Worm (Caenorhabditis elegans) whole organism, L1 larva: Measurements from ENCODE around the gene nhr-135.

Experiments used
- C34B4.2 ChIP-seq: sonication (generic microtip); optimal IDR thresholded peaks from 2 replicates; lab custom pipeline; 2017; ENCODE audit warnings: mild to moderate bottlenecking, missing genetic modification characterization, missing compliant biosample characterization
- aha-1 ChIP-seq: fragments of 150-350 bp; optimal IDR thresholded peaks from 2 replicates; lab custom pipeline; 2014; ENCODE audit warnings: missing biosample characterization, missing genetic modification characterization
- alr-1 ChIP-seq: fragments of 200-800 bp; sonication (Bioruptor generic); optimal IDR thresholded peaks from 2 replicates; lab custom pipeline; 2018; ENCODE audit warnings: borderline replicate concordance, mild to moderate bottlenecking, missing genetic modification characterization, missing compliant biosample characterization
- aly-2 ChIP-seq: fragments of 150-350 bp; optimal IDR thresholded peaks from 2 replicates; lab custom pipeline; 2014; ENCODE audit warnings: missing biosample characterization, missing genetic modification characterization
- ama-1 ChIP-seq: fragments of 150-350 bp; optimal IDR thresholded peaks from 2 replicates; lab custom pipeline; 2014
- blmp-1 ChIP-seq: fragments of 150-350 bp; optimal IDR thresholded peaks from 2 replicates; lab custom pipeline; 2014; ENCODE audit warnings: missing biosample characterization, missing genetic modification characterization
- ceh-88 ChIP-seq: fragments of 200-800 bp; sonication (Bioruptor generic); IDR thresholded peaks from 2 replicates; pipeline ENCODE4 v1.3.6; 2022; ENCODE audit warnings: missing genetic modification characterization, missing compliant biosample characterization
- ceh-90 ChIP-seq: sonication (generic microtip); optimal IDR thresholded peaks from 2 replicates; lab custom pipeline; 2016; ENCODE audit warnings: missing genetic modification characterization, missing compliant biosample characterization
- ces-1 ChIP-seq: fragments of 150-350 bp; optimal IDR thresholded peaks from 2 replicates; lab custom pipeline; 2014; ENCODE audit warnings: missing biosample characterization, missing genetic modification reagents, missing genetic modification characterization
- dpl-1 ChIP-seq, 3 experiments: fragments of 150-350 bp in 2 of 3; sonication (generic microtip) in 1 of 3; optimal IDR thresholded peaks; 2 replicates each; lab custom pipeline; 2014 to 2017; ENCODE audit warnings: missing biosample characterization in 3 of 3, missing genetic modification characterization in 3 of 3, missing genetic modification reagents in 3 of 3
- dsc-1 ChIP-seq: sonication (generic microtip); optimal IDR thresholded peaks from 2 replicates; lab custom pipeline; 2016; ENCODE audit warnings: mild to moderate bottlenecking, missing genetic modification characterization, missing compliant biosample characterization
- egl-13 ChIP-seq: sonication (generic microtip); optimal IDR thresholded peaks from 2 replicates; lab custom pipeline; 2016; ENCODE audit warnings: missing genotype, missing genetic modification reagents, missing genetic modification characterization, missing compliant biosample characterization
- egl-27 ChIP-seq, 2 experiments: fragments of 150-350 bp in 1 of 2; sonication (generic microtip); optimal IDR thresholded peaks; 3 replicates each; lab custom pipeline; 2017 to 2018; ENCODE audit warnings: missing biosample characterization in 2 of 2, missing genetic modification characterization in 2 of 2, missing genetic modification reagents in 2 of 2
- elt-3 ChIP-seq, 6 experiments: fragments of 150-350 bp in 1 of 6; sonication (generic microtip); optimal IDR thresholded peaks; 2 replicates each; lab custom pipeline; 2017 to 2018; ENCODE audit warnings: missing biosample characterization in 6 of 6, missing genetic modification characterization in 6 of 6, inconsistent platforms in 1 of 6
- fkh-4 ChIP-seq: sonication (generic microtip); optimal IDR thresholded peaks from 2 replicates; lab custom pipeline; 2016; ENCODE audit warnings: missing compliant biosample characterization, missing genetic modification characterization, borderline replicate concordance
- fkh-8 ChIP-seq: sonication (generic microtip); optimal IDR thresholded peaks from 2 replicates; lab custom pipeline; 2016; ENCODE audit warnings: mild to moderate bottlenecking, missing genetic modification characterization, missing compliant biosample characterization
- grh-1 ChIP-seq: fragments of 200-800 bp; sonication (Bioruptor generic); IDR thresholded peaks from 2 replicates; pipeline ENCODE4 v1.3.6; 2022; ENCODE audit warnings: missing genetic modification reagents, missing genetic modification characterization, missing compliant biosample characterization
- hlh-17 ChIP-seq: fragments of 200-800 bp; sonication (Bioruptor generic); optimal IDR thresholded peaks from 2 replicates; lab custom pipeline; 2018; ENCODE audit warnings: missing genetic modification characterization, mild to moderate bottlenecking, missing compliant biosample characterization, moderate library complexity, borderline replicate concordance
- hpl-2 ChIP-seq: fragments of 150-350 bp; optimal IDR thresholded peaks from 2 replicates; lab custom pipeline; 2014; ENCODE audit warnings: missing biosample characterization, missing genetic modification reagents, missing genetic modification characterization
- irx-1 ChIP-seq: sonication (generic microtip); optimal IDR thresholded peaks from 2 replicates; lab custom pipeline; 2016; ENCODE audit warnings: missing genetic modification characterization, missing compliant biosample characterization
- jun-1 ChIP-seq: fragments of 150-350 bp; optimal IDR thresholded peaks from 2 replicates; lab custom pipeline; 2014; ENCODE audit warnings: missing biosample characterization, missing genetic modification reagents, missing genetic modification characterization
- lin-14 ChIP-seq: fragments of 200-800 bp; sonication (Bioruptor generic); optimal IDR thresholded peaks from 2 replicates; lab custom pipeline; 2018; ENCODE audit warnings: mild to moderate bottlenecking, missing genetic modification characterization, moderate library complexity, missing compliant biosample characterization
- lin-35 ChIP-seq, 2 experiments: fragments of 150-350 bp; optimal IDR thresholded peaks; 2 replicates each; lab custom pipeline; 2014; ENCODE audit warnings: missing biosample characterization in 2 of 2, missing genetic modification characterization in 2 of 2, missing genetic modification reagents in 2 of 2
- lir-3 ChIP-seq: sonication (generic microtip); optimal IDR thresholded peaks from 2 replicates; lab custom pipeline; 2016; ENCODE audit warnings: mild to moderate bottlenecking, missing genetic modification characterization, moderate library complexity, missing compliant biosample characterization; ENCODE audit not compliant: poor library complexity
- mdl-1 ChIP-seq, 2 experiments: fragments of 150-350 bp; optimal IDR thresholded peaks; 2 replicates each; lab custom pipeline; 2014 to 2017; ENCODE audit warnings: missing biosample characterization in 2 of 2, missing genetic modification characterization in 2 of 2, inconsistent platforms in 1 of 2
- mef-2 ChIP-seq: fragments of 150-350 bp; optimal IDR thresholded peaks from 2 replicates; lab custom pipeline; 2014; ENCODE audit warnings: missing biosample characterization, missing genetic modification characterization
- nhr-19 ChIP-seq: fragments of 200-800 bp; sonication (Bioruptor generic); conservative IDR thresholded peaks from 2 replicates; pipeline ENCODE4 v1.3.6; 2022; ENCODE audit warnings: missing genetic modification characterization, missing compliant biosample characterization
- nhr-20 ChIP-seq: sonication (generic microtip); optimal IDR thresholded peaks from 2 replicates; lab custom pipeline; 2016; ENCODE audit warnings: mild to moderate bottlenecking, missing genetic modification characterization, missing compliant biosample characterization
- nhr-47 ChIP-seq: sonication (generic microtip); optimal IDR thresholded peaks from 2 replicates; lab custom pipeline; 2016; ENCODE audit warnings: mild to moderate bottlenecking, missing genetic modification characterization, moderate library complexity, missing compliant biosample characterization
- nhr-85 ChIP-seq: sonication (generic microtip); peaks from one replicate; lab custom pipeline; 2016; ENCODE audit warnings: missing genetic modification characterization, inconsistent platforms, missing compliant biosample characterization
- nhr-90 ChIP-seq: sonication (generic microtip); optimal IDR thresholded peaks from 2 replicates; lab custom pipeline; 2016; ENCODE audit warnings: mild to moderate bottlenecking, missing genetic modification characterization, missing compliant biosample characterization; ENCODE audit not compliant: poor library complexity
- pag-3 ChIP-seq: sonication (generic microtip); optimal IDR thresholded peaks from 2 replicates; lab custom pipeline; 2017; ENCODE audit warnings: missing genetic modification characterization, mild to moderate bottlenecking, missing compliant biosample characterization, antibody characterized with exemption, borderline replicate concordance; ENCODE audit not compliant: insufficient read depth
- pax-3 ChIP-seq: fragments of 200-800 bp; sonication (Bioruptor generic); optimal IDR thresholded peaks from 2 replicates; lab custom pipeline; 2018; ENCODE audit warnings: mild to moderate bottlenecking, missing genetic modification characterization, moderate library complexity, missing compliant biosample characterization
- rnt-1 ChIP-seq: sonication (generic microtip); optimal IDR thresholded peaks from 2 replicates; lab custom pipeline; 2016; ENCODE audit warnings: mild to moderate bottlenecking, missing genetic modification characterization, moderate library complexity, missing compliant biosample characterization
- snpc-4 ChIP-seq: fragments of 150-350 bp; optimal IDR thresholded peaks from 2 replicates; lab custom pipeline; 2014; ENCODE audit warnings: missing biosample characterization, missing genetic modification characterization
- sox-4 ChIP-seq: sonication (generic microtip); optimal IDR thresholded peaks from 2 replicates; lab custom pipeline; 2016; ENCODE audit warnings: missing genetic modification characterization, missing compliant biosample characterization
- sup-37 ChIP-seq: fragments of 200-800 bp; sonication (Bioruptor generic); optimal IDR thresholded peaks from 2 replicates; lab custom pipeline; 2018; ENCODE audit warnings: mild to moderate bottlenecking, missing genetic modification characterization, missing compliant biosample characterization
- swsn-7 ChIP-seq: sonication (generic microtip); optimal IDR thresholded peaks from 2 replicates; lab custom pipeline; 2016; ENCODE audit warnings: missing genetic modification characterization, missing compliant biosample characterization
- tbx-2 ChIP-seq: sonication (generic microtip); optimal IDR thresholded peaks from 2 replicates; lab custom pipeline; 2016; ENCODE audit warnings: missing genetic modification characterization, missing compliant biosample characterization
- unc-30 ChIP-seq: sonication (generic microtip); optimal IDR thresholded peaks from 2 replicates; lab custom pipeline; 2017; ENCODE audit warnings: missing biosample characterization, missing genetic modification characterization
- unc-62 ChIP-seq: fragments of 150-350 bp; optimal IDR thresholded peaks from 2 replicates; lab custom pipeline; 2014; ENCODE audit warnings: missing biosample characterization, missing genetic modification reagents, missing genetic modification characterization
- unc-98 ChIP-seq: fragments of 200-800 bp; sonication (Bioruptor generic); IDR thresholded peaks from 2 replicates; pipeline ENCODE4 v1.3.6; 2022; ENCODE audit warnings: missing genetic modification characterization, missing compliant biosample characterization
- zip-4 ChIP-seq: fragments of 200-800 bp; sonication (Bioruptor generic); optimal IDR thresholded peaks from 2 replicates; lab custom pipeline; 2018; ENCODE audit warnings: mild to moderate bottlenecking, missing genetic modification characterization, moderate library complexity, missing compliant biosample characterization
- ztf-11 ChIP-seq, 2 experiments: sonication (generic microtip); optimal IDR thresholded peaks; 2 replicates each; lab custom pipeline; 2016 to 2017; ENCODE audit warnings: missing genetic modification characterization in 2 of 2, missing biosample characterization in 1 of 2, missing compliant biosample characterization in 1 of 2

Gene nhr-135

ce11 chrV:7089217-7089616 lies 4.4 kb downstream of the nhr-135 start (continued):
- TF ChIP-seq hlh-17 (GFP tag; lab: Kevin White, UChicago), result no peak
- TF ChIP-seq swsn-7 (tag; lab: Kevin White, UChicago), result no peak
- peak; percentile 44 for TF ChIP-seq lir-3 (tag; lab: Kevin White, UChicago)
- TF ChIP-seq egl-27 (tag; optimal IDR thresholded peaks at IDR 0.05; lab: Kevin White, UChicago), result no peak
- peak; percentile 67 for TF ChIP-seq tbx-2 (tag; lab: Kevin White, UChicago)
- no peak for TF ChIP-seq aly-2
- peak; percentile 97 for TF ChIP-seq nhr-85 (tag; lab: Kevin White, UChicago)
- no peak for TF ChIP-seq ceh-90 (tag; lab: Kevin White, UChicago)
- TF ChIP-seq fkh-4 (tag; lab: Kevin White, UChicago), result no peak
- TF ChIP-seq mdl-1 (tag; optimal IDR thresholded peaks at IDR 0.05; lab: Kevin White, UChicago), result peak in 1 of 2 experiments; percentile 72
- no peak for TF ChIP-seq unc-62 (GFP tag; lab: Kevin White, UChicago)

- TF ChIP-seq fkh-8 (tag; lab: Kevin White, UChicago), result no peak
- TF ChIP-seq unc-98 (GFP tag; lab: Robert Waterston, UW), result no peak
- TF ChIP-seq fkh-4 (tag; lab: Kevin White, UChicago), result no peak
- no peak for TF ChIP-seq rnt-1
- no peak for TF ChIP-seq pag-3
These were observed 6.2 kb downstream of the nhr-135 start for ce11 chrV:7087340-7087739.

- TF ChIP-seq lin-14 (GFP tag; lab: Kevin White, UChicago) (peak; percentile 56), irx-1 (tag; lab: Kevin White, UChicago) (no peak), dpl-1 (GFP tag; optimal IDR thresholded peaks at IDR 0.05; lab: Kevin White, UChicago) (peak in 1 of 3 experiments; percentile 1), sup-37 (no peak), ceh-88 (GFP tag; lab: Robert Waterston, UW) (no peak), nhr-20 (tag; lab: Kevin White, UChicago) (peak; percentile 32), mef-2 (tag; lab: Kevin White, UChicago) (no peak), aha-1 (tag; lab: Kevin White, UChicago) (no peak), ztf-11 (tag; optimal IDR thresholded peaks at IDR 0.05; lab: Kevin White, UChicago) (no peak), snpc-4 (tag; lab: Kevin White, UChicago) (no peak), C34B4.2 (tag; lab: Kevin White, UChicago) (no peak), dsc-1 (tag; lab: Kevin White, UChicago) (no peak), elt-3 (tag; optimal IDR thresholded peaks at IDR 0.05; lab: Kevin White, UChicago) (peak in 1 of 6 experiments; percentile 43), rnt-1 (peak; percentile 28), blmp-1 (tag; lab: Kevin White, UChicago) (peak; percentile 79), zip-4 (GFP tag; lab: Kevin White, UChicago) (no peak), ces-1 (GFP tag; lab: Kevin White, UChicago) (no peak), alr-1 (tag; lab: Kevin White, UChicago) (no peak)
These were observed 8.0 kb downstream of the nhr-135 start, which contains the start of gene VC5.2 for ce11 chrV:7085518-7086104. Gene VC5.2, plus strand, starts transcription at chrV:7085956.

- TF ChIP-seq dpl-1 (GFP tag; optimal IDR thresholded peaks at IDR 0.05; lab: Kevin White, UChicago), result peak; percentile 86 to 94 (median 90)
- no peak for TF ChIP-seq egl-27 (tag; optimal IDR thresholded peaks at IDR 0.05; lab: Kevin White, UChicago)
- TF ChIP-seq grh-1, result no peak
- TF ChIP-seq lin-14 (GFP tag; lab: Kevin White, UChicago), result peak; percentile 72
- TF ChIP-seq nhr-19 (GFP tag; lab: Robert Waterston, UW), result peak; percentile 69
- peak; percentile 84 for TF ChIP-seq nhr-90 (tag; lab: Kevin White, UChicago)
- TF ChIP-seq sox-4 (tag; lab: Kevin White, UChicago), result peak; percentile 73
- peak; percentile 83 for TF ChIP-seq nhr-47 (tag; lab: Kevin White, UChicago)
- peak; percentile 78 for TF ChIP-seq pax-3 (tag; lab: Kevin White, UChicago)
- TF ChIP-seq egl-13 (tag; lab: Kevin White, UChicago), result peak; percentile 68
- no peak for TF ChIP-seq C34B4.2 (tag; lab: Kevin White, UChicago)
- TF ChIP-seq ama-1 (lab: Kevin White, UChicago), result no peak
- TF ChIP-seq unc-30 (tag; lab: Kevin White, UChicago), result no peak
- TF ChIP-seq lin-35 (GFP tag; optimal IDR thresholded peaks at IDR 0.05; lab: Kevin White, UChicago), result peak; percentile 95
- no peak for TF ChIP-seq aly-2
- no peak for TF ChIP-seq ceh-88 (GFP tag; lab: Robert Waterston, UW)
- peak; percentile 10 for TF ChIP-seq jun-1 (tag; lab: Kevin White, UChicago)
- no peak for TF ChIP-seq hpl-2
These were observed 8.9 kb downstream of the nhr-135 start, which contains the start of gene mys-1 for ce11 chrV:7084612-7085139. Gene mys-1, minus strand, starts transcription at chrV:7084662.
